Fruit fly (Drosophila melanogaster) S2 (cell line): ENCODE measurements around the gene Cat.

Source experiments
- CG8478 ChIP-seq: fragments of >200 bp; optimal IDR thresholded peaks from 2 replicates; lab custom pipeline; 2018
- CTCF ChIP-seq, 2 experiments: fragments of >200 bp; optimal IDR thresholded peaks; 2 replicates each; lab custom pipeline; 2018

- TF ChIP-seq CG8478 (lab: Kevin White, UChicago) (no peak), CTCF (optimal IDR thresholded peaks at IDR 0.05; lab: Kevin White, UChicago) (no peak)
Measured at dm6 chr3L:18834924-18835323, 12.5 kb downstream of the Cat start.
